Worm (Caenorhabditis elegans) whole organism, late embryonic: ENCODE measurements around the gene C31H1.1.

ENCODE experiments used
- K02D7.2 ChIP-seq: sonication (generic microtip); optimal IDR thresholded peaks from 2 replicates; lab custom pipeline; 2017; ENCODE audit warnings: mild to moderate bottlenecking, missing genetic modification characterization, missing compliant biosample characterization
- K09A11.1 ChIP-seq: sonication (generic microtip); optimal IDR thresholded peaks from 2 replicates; lab custom pipeline; 2017; ENCODE audit warnings: antibody characterized with exemption, mild to moderate bottlenecking, missing genetic modification characterization, missing compliant biosample characterization; ENCODE audit not compliant: insufficient read depth
- T23F11.4 ChIP-seq: fragments of 200-800 bp; sonication (Bioruptor generic); optimal IDR thresholded peaks from 2 replicates; lab custom pipeline; 2018; ENCODE audit warnings: mild to moderate bottlenecking, missing genetic modification characterization, missing compliant biosample characterization
- ahr-1 ChIP-seq: sonication (generic microtip); optimal IDR thresholded peaks from 2 replicates; lab custom pipeline; 2016; ENCODE audit warnings: missing genetic modification characterization, missing compliant biosample characterization
- ama-1 ChIP-seq: fragments of 150-350 bp; optimal IDR thresholded peaks from 2 replicates; lab custom pipeline; 2014
- ceh-14 ChIP-seq: sonication (generic microtip); optimal IDR thresholded peaks from 2 replicates; lab custom pipeline; 2016; ENCODE audit warnings: missing genotype, missing genetic modification characterization, missing compliant biosample characterization
- ceh-18 ChIP-seq: sonication (generic microtip); optimal IDR thresholded peaks from 2 replicates; lab custom pipeline; 2016; ENCODE audit warnings: missing genetic modification characterization, missing compliant biosample characterization
- ceh-2 ChIP-seq: sonication (generic microtip); optimal IDR thresholded peaks from 2 replicates; lab custom pipeline; 2016; ENCODE audit warnings: missing genotype, missing genetic modification characterization, missing compliant biosample characterization
- ceh-30 ChIP-seq: fragments of 150-350 bp; optimal IDR thresholded peaks from 2 replicates; lab custom pipeline; 2014; ENCODE audit warnings: missing biosample characterization, missing genetic modification characterization
- ceh-31 ChIP-seq: sonication (generic microtip); optimal IDR thresholded peaks from 2 replicates; lab custom pipeline; 2016; ENCODE audit warnings: missing genetic modification characterization, missing compliant biosample characterization
- ceh-34 ChIP-seq: sonication (generic microtip); optimal IDR thresholded peaks from 2 replicates; lab custom pipeline; 2016; ENCODE audit warnings: mild to moderate bottlenecking, missing genetic modification characterization, missing compliant biosample characterization
- ceh-45 ChIP-seq: fragments of 200-800 bp; sonication (Bioruptor generic); IDR thresholded peaks from 2 replicates; pipeline ENCODE4 v1.3.6; 2022; ENCODE audit warnings: missing genetic modification reagents, missing genetic modification characterization, missing compliant biosample characterization
- ceh-48 ChIP-seq: sonication (generic microtip); optimal IDR thresholded peaks from 2 replicates; lab custom pipeline; 2016; ENCODE audit warnings: missing genetic modification characterization, inconsistent platforms, missing compliant biosample characterization
- ceh-9 ChIP-seq: sonication (generic microtip); optimal IDR thresholded peaks from 2 replicates; lab custom pipeline; 2016; ENCODE audit warnings: mild to moderate bottlenecking, missing genetic modification characterization, inconsistent platforms, missing compliant biosample characterization
- dmd-4 ChIP-seq: sonication (generic microtip); optimal IDR thresholded peaks from 2 replicates; lab custom pipeline; 2016; ENCODE audit warnings: borderline replicate concordance, missing genetic modification characterization, missing compliant biosample characterization
- dve-1 ChIP-seq: sonication (generic microtip); optimal IDR thresholded peaks from 2 replicates; lab custom pipeline; 2017; ENCODE audit warnings: antibody characterized with exemption, mild to moderate bottlenecking, missing genetic modification characterization, missing compliant biosample characterization
- elt-4 ChIP-seq: sonication (generic microtip); optimal IDR thresholded peaks from 2 replicates; lab custom pipeline; 2016; ENCODE audit warnings: missing genetic modification characterization, missing compliant biosample characterization
- ets-4 ChIP-seq: sonication (generic microtip); optimal IDR thresholded peaks from 2 replicates; lab custom pipeline; 2016; ENCODE audit warnings: missing genetic modification characterization, missing compliant biosample characterization
- fax-1 ChIP-seq: sonication (generic microtip); optimal IDR thresholded peaks from 2 replicates; lab custom pipeline; 2016; ENCODE audit warnings: missing genotype, missing genetic modification characterization, missing compliant biosample characterization
- fkh-6 ChIP-seq: sonication (generic microtip); optimal IDR thresholded peaks from 2 replicates; lab custom pipeline; 2016; ENCODE audit warnings: missing genetic modification characterization, missing compliant biosample characterization
- hlh-13 ChIP-seq: fragments of 200-800 bp; sonication (Bioruptor generic); optimal IDR thresholded peaks from 2 replicates; lab custom pipeline; 2018; ENCODE audit warnings: mild to moderate bottlenecking, missing genetic modification characterization, missing compliant biosample characterization
- hlh-8 ChIP-seq: sonication (generic microtip); optimal IDR thresholded peaks from 2 replicates; lab custom pipeline; 2016; ENCODE audit warnings: missing genotype, missing genetic modification characterization, missing compliant biosample characterization
- madf-2 ChIP-seq: sonication (generic microtip); optimal IDR thresholded peaks from 2 replicates; lab custom pipeline; 2017; ENCODE audit warnings: missing genetic modification characterization, missing compliant biosample characterization
- mec-3 ChIP-seq: sonication (generic microtip); optimal IDR thresholded peaks from 2 replicates; lab custom pipeline; 2016; ENCODE audit warnings: borderline replicate concordance, missing genetic modification characterization, missing compliant biosample characterization
- npax-4 ChIP-seq: sonication (generic microtip); optimal IDR thresholded peaks from 2 replicates; lab custom pipeline; 2016; ENCODE audit warnings: missing genetic modification characterization, missing compliant biosample characterization
- odd-2 ChIP-seq: sonication (generic microtip); optimal IDR thresholded peaks from 2 replicates; lab custom pipeline; 2017; ENCODE audit warnings: antibody characterized with exemption, mild to moderate bottlenecking, missing genetic modification characterization, missing compliant biosample characterization
- pat-9 ChIP-seq: fragments of 200-800 bp; sonication (Bioruptor generic); optimal IDR thresholded peaks from 2 replicates; lab custom pipeline; 2018; ENCODE audit warnings: mild to moderate bottlenecking, missing genetic modification characterization, moderate library complexity, missing compliant biosample characterization
- pax-1 ChIP-seq: fragments of 150-350 bp; optimal IDR thresholded peaks from 2 replicates; lab custom pipeline; 2014; ENCODE audit warnings: missing biosample characterization, missing genetic modification characterization
- pha-2 ChIP-seq: sonication (generic microtip); optimal IDR thresholded peaks from 2 replicates; lab custom pipeline; 2017; ENCODE audit warnings: mild to moderate bottlenecking, missing genetic modification characterization, missing compliant biosample characterization
- pha-4 ChIP-seq: fragments of 150-350 bp; optimal IDR thresholded peaks from 2 replicates; lab custom pipeline; 2018; ENCODE audit warnings: missing biosample characterization, missing genetic modification reagents, missing genetic modification characterization
- pqm-1 ChIP-seq: sonication (generic microtip); optimal IDR thresholded peaks from 2 replicates; lab custom pipeline; 2016; ENCODE audit warnings: missing genetic modification characterization, missing compliant biosample characterization
- ref-2 ChIP-seq: sonication (generic microtip); optimal IDR thresholded peaks from 2 replicates; lab custom pipeline; 2016; ENCODE audit warnings: missing genetic modification characterization, missing compliant biosample characterization
- rnt-1 ChIP-seq: sonication (generic microtip); optimal IDR thresholded peaks from 2 replicates; lab custom pipeline; 2016; ENCODE audit warnings: missing genetic modification characterization, missing compliant biosample characterization
- sox-2 ChIP-seq: fragments of 200-800 bp; sonication (Bioruptor generic); IDR thresholded peaks from 2 replicates; pipeline ENCODE4 v1.3.6; 2022; ENCODE audit warnings: missing genetic modification reagents, missing genetic modification characterization, missing compliant biosample characterization
- tbx-2 ChIP-seq: sonication (generic microtip); optimal IDR thresholded peaks from 2 replicates; lab custom pipeline; 2016; ENCODE audit warnings: missing genetic modification characterization, missing compliant biosample characterization
- tbx-7 ChIP-seq: sonication (generic microtip); optimal IDR thresholded peaks from 2 replicates; lab custom pipeline; 2016; ENCODE audit warnings: missing genotype, missing genetic modification characterization, missing compliant biosample characterization
- ttx-3 ChIP-seq: sonication (generic microtip); optimal IDR thresholded peaks from 2 replicates; lab custom pipeline; 2016; ENCODE audit warnings: missing genetic modification reagents, missing genetic modification characterization, missing compliant biosample characterization
- unc-3 ChIP-seq, 2 experiments: fragments of 200-800 bp in 1 of 2; sonication (Bioruptor generic) in 1 of 2; sonication (generic microtip) in 1 of 2; conservative IDR thresholded peaks in 1 of 2; optimal IDR thresholded peaks in 1 of 2; 2 replicates each; pipeline versions ENCODE4 v1.3.6 to Lab custom; 2016 to 2022; ENCODE audit warnings: missing compliant biosample characterization in 2 of 2, missing genetic modification characterization in 2 of 2, missing genetic modification reagents in 1 of 2
- unc-86 ChIP-seq: sonication (generic microtip); optimal IDR thresholded peaks from 2 replicates; lab custom pipeline; 2016; ENCODE audit warnings: missing genetic modification characterization, missing compliant biosample characterization

C31H1.1 gene

ce11 chrIV:5783675-5784074, 13.6 kb upstream of the C31H1.1 start:
- no peak for TF ChIP-seq dmd-4 (tag; lab: Kevin White, UChicago)
- no peak for TF ChIP-seq ama-1 (lab: Kevin White, UChicago)
- TF ChIP-seq mec-3 (tag; lab: Kevin White, UChicago) = no peak
- no peak for TF ChIP-seq ets-4

ce11 chrIV:5790993-5791392, 6.3 kb upstream of the C31H1.1 start, which contains the start of gene C31H1.2:
TSS of gene C31H1.2 (plus strand) at chrIV:5791293.
- TF ChIP-seq ceh-14 (tag; lab: Kevin White, UChicago) (no peak), hlh-13 (GFP tag; lab: Kevin White, UChicago) (no peak), ceh-48 (tag; lab: Kevin White, UChicago) (no peak), K02D7.2 (no peak), pha-2 (tag; lab: Kevin White, UChicago) (no peak), T23F11.4 (GFP tag; lab: Kevin White, UChicago) (no peak), K09A11.1 (tag; lab: Kevin White, UChicago) (no peak), pha-4 (tag; lab: Kevin White, UChicago) (no peak), ref-2 (tag; lab: Kevin White, UChicago) (no peak), unc-3 (GFP tag; conservative IDR thresholded peaks at IDR 0.05; lab: Robert Waterston, UW) (no peak), unc-3 (tag; optimal IDR thresholded peaks at IDR 0.05; lab: Kevin White, UChicago) (no peak), ceh-2 (tag; lab: Kevin White, UChicago) (no peak), tbx-2 (no peak), sox-2 (GFP tag; lab: Robert Waterston, UW) (no peak), pqm-1 (tag; lab: Kevin White, UChicago) (no peak), odd-2 (tag; lab: Kevin White, UChicago) (no peak), hlh-8 (no peak), dve-1 (tag; lab: Kevin White, UChicago) (no peak), ttx-3 (tag; lab: Kevin White, UChicago) (no peak), rnt-1 (tag; lab: Kevin White, UChicago) (no peak), fkh-6 (tag; lab: Kevin White, UChicago) (no peak)

ce11 chrIV:5795495-5795894, 1.8 kb upstream of the C31H1.1 start:
- TF ChIP-seq ceh-34 (tag; lab: Kevin White, UChicago) (no peak), ceh-30 (tag; lab: Kevin White, UChicago) (no peak), ceh-18 (tag; lab: Kevin White, UChicago) (no peak), madf-2 (tag; lab: Kevin White, UChicago) (no peak), unc-86 (no peak), ama-1 (lab: Kevin White, UChicago) (no peak), ahr-1 (tag; lab: Kevin White, UChicago) (no peak), npax-4 (tag; lab: Kevin White, UChicago) (no peak), odd-2 (tag; lab: Kevin White, UChicago) (no peak), pha-4 (tag; lab: Kevin White, UChicago) (no peak), pat-9 (tag; lab: Kevin White, UChicago) (no peak), fkh-6 (tag; lab: Kevin White, UChicago) (no peak), ceh-9 (no peak)

ce11 chrIV:5796694-5797093, 559 bp upstream of the C31H1.1 start, which contains the start of gene C31H1.5:
TSS of gene C31H1.5 (minus strand) at chrIV:5796794.
- TF ChIP-seq mec-3 (tag; lab: Kevin White, UChicago) (no peak), pax-1 (tag; lab: Kevin White, UChicago) (no peak)

ce11 chrIV:5799577-5799976, 2.3 kb downstream of the C31H1.1 start:
- TF ChIP-seq hlh-8 (no peak), T23F11.4 (GFP tag; lab: Kevin White, UChicago) (no peak), unc-86 (no peak), fax-1 (tag; lab: Kevin White, UChicago) (no peak), tbx-7 (tag; lab: Kevin White, UChicago) (no peak), ceh-45 (no peak), ceh-31 (tag; lab: Kevin White, UChicago) (no peak), pha-2 (tag; lab: Kevin White, UChicago) (no peak), tbx-2 (no peak), elt-4 (tag; lab: Kevin White, UChicago) (no peak), pqm-1 (tag; lab: Kevin White, UChicago) (no peak)
